Worm (Caenorhabditis elegans) whole organism, L2 larva: Measurements from ENCODE around the gene srw-84.

Experiments
- F13H6.1 ChIP-seq: sonication (generic microtip); optimal IDR thresholded peaks from 2 replicates; lab custom pipeline; 2016; ENCODE audit warnings: missing genetic modification characterization, missing compliant biosample characterization
- ama-1 ChIP-seq: fragments of 150-350 bp; optimal IDR thresholded peaks from 2 replicates; lab custom pipeline; 2018; ENCODE audit warnings: inconsistent platforms
- lin-11 ChIP-seq: fragments of 150-350 bp; sonication (generic microtip); optimal IDR thresholded peaks from 2 replicates; lab custom pipeline; 2014; ENCODE audit warnings: missing biosample characterization, missing genetic modification characterization, inconsistent platforms, mixed read lengths
- mbf-1 ChIP-seq: sonication (generic microtip); optimal IDR thresholded peaks from 2 replicates; lab custom pipeline; 2017; ENCODE audit warnings: missing biosample characterization, missing genetic modification characterization
- nhr-129 ChIP-seq: fragments of 150-350 bp; optimal IDR thresholded peaks from 2 replicates; lab custom pipeline; 2014; ENCODE audit warnings: missing biosample characterization, missing genetic modification characterization
- nhr-237 ChIP-seq: fragments of 150-350 bp; optimal IDR thresholded peaks from 2 replicates; lab custom pipeline; 2014; ENCODE audit warnings: missing biosample characterization, missing genetic modification characterization
- nhr-25 ChIP-seq: fragments of 150-350 bp; sonication (generic microtip); optimal IDR thresholded peaks from 3 replicates; lab custom pipeline; 2014; ENCODE audit warnings: missing biosample characterization, missing genetic modification characterization
- nhr-77 ChIP-seq: fragments of 150-350 bp; optimal IDR thresholded peaks from 2 replicates; lab custom pipeline; 2014; ENCODE audit warnings: missing biosample characterization, missing genetic modification characterization
- unc-62 ChIP-seq: fragments of 150-350 bp; optimal IDR thresholded peaks from 2 replicates; lab custom pipeline; 2014; ENCODE audit warnings: missing biosample characterization, missing genetic modification reagents, missing genetic modification characterization

DNA sequence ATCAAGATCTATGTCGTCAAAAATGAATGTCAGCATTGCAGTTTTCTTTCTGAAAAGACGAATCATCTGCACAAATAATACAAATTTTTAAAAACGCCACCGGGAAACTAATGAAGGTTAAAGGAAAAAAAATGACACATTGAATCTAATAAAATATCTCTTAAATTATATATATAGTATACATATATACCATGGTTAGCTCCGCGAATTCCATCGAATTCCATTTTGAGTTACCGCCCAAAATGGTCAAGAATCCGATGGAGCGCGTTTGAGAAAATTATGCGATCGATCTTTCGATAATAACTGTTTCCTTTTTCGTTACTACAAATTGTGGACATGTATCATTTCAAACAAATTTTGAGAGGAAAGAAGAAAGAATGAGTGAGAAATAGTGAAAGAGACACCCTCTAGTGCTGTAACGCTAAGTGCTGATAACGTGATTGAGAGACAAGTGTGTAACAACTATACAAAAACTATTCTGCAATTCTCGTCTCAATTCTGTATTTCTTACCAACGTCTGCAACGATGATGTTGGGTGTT, 24.3 kb downstream of the srw-84 start, which contains the start of the genes C25F9.6 and C25F9.10:
- no peak for TF ChIP-seq mbf-1 (tag; lab: Kevin White, UChicago)
- no peak for TF ChIP-seq ama-1 (lab: Kevin White, UChicago)
- TF ChIP-seq nhr-77 (tag; lab: Kevin White, UChicago), result no peak
- no peak for TF ChIP-seq F13H6.1 (tag; lab: Kevin White, UChicago)
- TF ChIP-seq nhr-129 (tag; lab: Kevin White, UChicago), result no peak
- TF ChIP-seq lin-11 (tag; lab: Kevin White, UChicago), result no peak
- no peak for TF ChIP-seq nhr-25 (tag; lab: Kevin White, UChicago)
- no peak for TF ChIP-seq nhr-237
- no peak for TF ChIP-seq unc-62
